Fruit fly (Drosophila melanogaster): Measurements from ENCODE around the gene CG42827.

The CG42827 gene

DNA sequence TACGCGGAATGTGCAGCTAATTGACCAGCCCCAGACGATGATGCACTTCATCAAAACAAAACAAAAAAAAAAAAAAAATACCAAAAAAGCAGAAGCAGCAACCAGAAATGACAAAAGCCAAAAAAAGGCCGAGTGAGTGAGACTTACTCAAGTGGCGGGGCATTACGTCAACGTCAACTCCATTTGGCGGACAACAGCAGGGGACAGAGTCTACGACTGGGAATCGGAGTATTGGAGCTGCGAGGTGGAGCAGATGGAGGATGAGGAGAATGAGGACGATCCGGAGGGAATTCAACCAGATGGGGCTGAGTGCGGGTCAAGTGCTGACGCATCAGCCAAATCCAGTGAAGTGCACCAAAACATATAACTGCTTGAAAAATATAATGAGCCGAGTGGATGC lies 28.8 kb downstream of the CG42827 start:
- TF ChIP-seq tai (GFP tag; optimal IDR thresholded peaks at IDR 0.05) (no peak), jim (GFP tag; optimal IDR thresholded peaks at IDR 0.05) (no peak), lola (GFP tag; optimal IDR thresholded peaks at IDR 0.05) (no peak), ey (GFP tag; optimal IDR thresholded peaks at IDR 0.05) (no peak), dl (GFP tag; optimal IDR thresholded peaks at IDR 0.05; ENCODE audit: insufficient read depth in 1 of 2, partially characterized antibody in 2 of 2) (no peak), woc (GFP tag; optimal IDR thresholded peaks at IDR 0.05) (no peak), Sp1 (GFP tag; optimal IDR thresholded peaks at IDR 0.05) (no peak), N (GFP tag; optimal IDR thresholded peaks at IDR 0.05) (no peak), GATAd (GFP tag; optimal IDR thresholded peaks at IDR 0.05) (no peak), sage (GFP tag; optimal IDR thresholded peaks at IDR 0.05) (no peak), pan (optimal IDR thresholded peaks at IDR 0.05) (no peak), Jra (GFP tag; optimal IDR thresholded peaks at IDR 0.05) (no peak)

DNA sequence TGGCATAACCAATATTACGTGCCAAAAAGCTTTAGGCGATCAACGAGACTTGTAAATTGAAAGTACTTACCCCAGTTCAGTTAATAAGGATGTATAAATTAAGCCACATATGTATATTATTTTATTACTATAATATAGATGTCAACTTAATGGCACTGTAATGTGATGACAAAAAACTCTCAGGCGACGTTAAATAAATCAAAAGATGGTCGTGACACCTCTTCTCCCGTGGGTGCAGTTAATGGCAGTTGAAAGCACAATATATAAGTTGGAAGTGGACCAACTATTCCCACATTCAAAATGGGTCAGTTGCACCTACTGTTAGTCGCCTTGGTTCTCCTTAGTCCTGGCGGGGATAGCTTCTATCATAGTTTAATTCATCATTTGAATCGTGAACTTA lies 29.8 kb downstream of the CG42827 start, which contains the start of gene Ir94d:
Gene Ir94d (plus strand): TSS at position 301 of the 400 bp plus-strand sequence.
- TF ChIP-seq rgr (GFP tag; optimal IDR thresholded peaks at IDR 0.05) (no peak), CG32264 (GFP tag; optimal IDR thresholded peaks at IDR 0.05) (no peak), HLH106 (tag; optimal IDR thresholded peaks at IDR 0.05) (no peak), jim (GFP tag; optimal IDR thresholded peaks at IDR 0.05) (no peak), fru (GFP tag; optimal IDR thresholded peaks at IDR 0.05) (no peak), CrebA (GFP tag; optimal IDR thresholded peaks at IDR 0.05; ENCODE audit: borderline replicate concordance) (no peak), sv (GFP tag; optimal IDR thresholded peaks at IDR 0.05) (no peak), lola (GFP tag; optimal IDR thresholded peaks at IDR 0.05) (no peak), Jra (GFP tag; optimal IDR thresholded peaks at IDR 0.05) (no peak), Hr78 (GFP tag; optimal IDR thresholded peaks at IDR 0.05) (no peak), foxo (GFP tag; optimal IDR thresholded peaks at IDR 0.05) (no peak)

DNA sequence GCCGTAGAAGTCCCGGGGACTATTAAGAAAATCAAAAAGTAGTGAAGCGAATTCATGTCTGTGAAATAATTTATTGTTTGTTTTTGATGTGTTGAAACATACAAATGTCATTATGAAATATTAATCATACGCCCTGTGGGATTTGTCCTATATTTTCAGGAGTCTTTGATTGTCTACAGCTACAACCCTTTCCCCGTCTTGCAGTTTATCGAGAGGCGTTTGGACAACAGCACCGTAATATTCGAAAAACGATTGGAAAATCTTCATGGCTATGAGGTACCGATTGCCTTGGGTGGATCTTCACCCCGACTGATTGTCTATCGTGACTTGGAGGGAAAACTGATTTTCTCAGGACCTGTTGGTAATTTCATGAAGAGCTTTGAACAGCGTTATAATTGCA lies 30.9 kb downstream of the CG42827 start, which contains the start of gene CG17380:
Gene CG17380 (minus strand): TSS at position 101 of the 400 bp plus-strand sequence.
- no peak for TF ChIP-seq GATAd (GFP tag; optimal IDR thresholded peaks at IDR 0.05)

DNA sequence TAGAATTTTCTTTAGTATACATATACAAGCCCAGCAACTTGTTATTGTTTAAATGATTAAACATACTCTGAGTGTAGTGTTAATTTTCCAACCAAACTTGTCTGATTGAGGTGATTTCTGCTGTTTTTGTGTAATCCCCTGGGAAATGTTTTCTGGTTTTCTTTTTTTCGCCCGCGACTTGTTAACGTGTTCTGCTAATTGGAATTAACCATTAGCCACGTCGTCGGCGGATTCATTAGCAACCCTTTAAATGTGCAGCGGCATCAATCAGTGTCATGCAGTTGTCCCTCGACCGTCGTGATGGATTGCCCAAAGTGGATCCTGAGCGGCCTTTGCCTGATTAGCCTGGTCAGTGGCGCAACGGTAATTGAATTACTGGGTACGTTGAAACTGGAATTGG lies 32.5 kb downstream of the CG42827 start, which contains the start of gene Ir94e:
Gene Ir94e (plus strand): TSS at position 301 of the 400 bp plus-strand sequence.
- TF ChIP-seq Jra (GFP tag; optimal IDR thresholded peaks at IDR 0.05) (no peak), Hr78 (GFP tag; optimal IDR thresholded peaks at IDR 0.05) (no peak), Hnf4 (GFP tag; optimal IDR thresholded peaks at IDR 0.05) (no peak), pan (optimal IDR thresholded peaks at IDR 0.05) (no peak)

DNA sequence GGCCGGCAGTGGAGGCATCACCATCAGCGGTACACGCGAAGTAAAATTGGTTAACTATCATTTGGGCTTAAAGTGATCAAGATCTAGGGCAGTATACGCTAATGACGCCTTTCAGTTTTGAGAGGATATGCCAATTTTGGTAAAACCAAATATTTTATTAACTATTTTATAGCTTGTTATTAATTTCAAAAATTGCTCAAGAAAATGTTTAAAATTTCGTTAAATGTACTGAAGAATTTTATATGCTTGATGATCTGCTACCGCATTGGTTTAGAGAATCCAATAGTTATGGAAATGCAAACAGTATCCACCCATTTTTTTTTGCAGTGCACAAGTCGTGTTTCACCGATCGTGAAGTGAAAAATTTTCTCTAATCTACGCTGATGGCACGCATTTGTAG lies 35.2 kb downstream of the CG42827 start:
- TF ChIP-seq Rel (GFP tag; optimal IDR thresholded peaks at IDR 0.05): no peak
- no peak for TF ChIP-seq Rel (tag; optimal IDR thresholded peaks at IDR 0.05)
- no peak for TF ChIP-seq Dif (GFP tag; optimal IDR thresholded peaks at IDR 0.05; ENCODE audit: partially characterized antibody)

DNA sequence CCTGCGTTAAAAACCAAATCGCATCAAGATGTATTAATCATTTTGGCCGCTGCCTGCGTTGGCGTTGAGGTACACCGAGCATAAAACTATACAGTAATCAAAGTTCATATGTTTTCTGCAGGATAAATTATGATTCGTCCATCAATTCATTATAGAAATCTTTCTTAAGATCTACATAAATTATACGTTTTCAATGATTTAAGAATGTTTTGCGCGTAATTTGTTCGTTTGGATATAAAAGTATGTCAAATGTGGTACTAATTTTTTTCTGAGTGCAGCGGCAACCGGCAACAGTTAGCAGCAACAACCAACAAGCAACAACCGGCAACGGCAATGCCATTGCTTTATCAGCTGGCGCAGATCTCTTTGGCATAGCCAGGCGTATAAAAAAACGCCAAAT lies 43.9 kb downstream of the CG42827 start:
- TF ChIP-seq brk (GFP tag; optimal IDR thresholded peaks at IDR 0.05) (no peak), foxo (GFP tag; optimal IDR thresholded peaks at IDR 0.05) (peak in 1 of 2 experiments; percentile 34), Myc (optimal IDR thresholded peaks at IDR 0.05) (no peak), rgr (GFP tag; optimal IDR thresholded peaks at IDR 0.05) (peak; percentile 2), h (GFP tag; optimal IDR thresholded peaks at IDR 0.05) (peak; percentile 21), pan (optimal IDR thresholded peaks at IDR 0.05) (no peak), GATAd (GFP tag; optimal IDR thresholded peaks at IDR 0.05) (no peak), fru (GFP tag; optimal IDR thresholded peaks at IDR 0.05) (peak; percentile 3), HLH106 (tag; optimal IDR thresholded peaks at IDR 0.05) (peak; percentile 20), Jra (GFP tag; optimal IDR thresholded peaks at IDR 0.05) (no peak), ey (GFP tag; optimal IDR thresholded peaks at IDR 0.05) (no peak), Hr83 (GFP tag; optimal IDR thresholded peaks at IDR 0.05; ENCODE audit: poor library complexity, severe bottlenecking) (no peak), Sp1 (GFP tag; optimal IDR thresholded peaks at IDR 0.05) (no peak)

DNA sequence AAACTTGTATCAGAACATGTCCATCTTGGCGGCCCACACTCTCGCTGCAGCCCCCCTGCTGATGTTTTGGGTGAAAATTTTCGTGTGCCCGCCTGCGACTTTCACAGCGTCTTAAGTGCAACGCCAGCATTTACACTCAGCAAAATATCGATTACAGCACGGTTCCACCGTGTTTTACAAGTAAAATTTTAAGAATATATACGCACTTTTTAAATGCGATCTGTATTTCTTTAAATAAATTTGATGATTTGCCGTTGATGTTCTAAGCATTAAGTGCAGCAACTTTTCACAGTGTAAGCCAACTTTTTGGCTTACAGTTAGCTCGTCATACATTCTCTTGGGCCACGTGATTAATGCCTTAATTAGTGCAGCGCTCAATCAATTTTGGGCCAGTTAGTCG lies 44.9 kb downstream of the CG42827 start:
- no peak for TF ChIP-seq GATAd (GFP tag; optimal IDR thresholded peaks at IDR 0.05)
- TF ChIP-seq pan (optimal IDR thresholded peaks at IDR 0.05): no peak
- peak; percentile 20 for TF ChIP-seq rgr (GFP tag; optimal IDR thresholded peaks at IDR 0.05)
- peak; percentile 34 for TF ChIP-seq h (GFP tag; optimal IDR thresholded peaks at IDR 0.05)
- no peak for TF ChIP-seq Hnf4 (GFP tag; optimal IDR thresholded peaks at IDR 0.05)
- TF ChIP-seq fru (GFP tag; optimal IDR thresholded peaks at IDR 0.05): no peak
- TF ChIP-seq ey (GFP tag; optimal IDR thresholded peaks at IDR 0.05): peak; percentile 19
